Worm (Caenorhabditis elegans) whole organism, L3 larva: ENCODE results near the gene F49C12.2.

Experiments used
- egl-27 ChIP-seq: sonication (generic microtip); optimal IDR thresholded peaks from 4 replicates; lab custom pipeline; 2017; ENCODE audit warnings: missing biosample characterization, missing genetic modification reagents, missing genetic modification characterization
- nhr-237 ChIP-seq: fragments of 150-350 bp; optimal IDR thresholded peaks from 2 replicates; lab custom pipeline; 2014; ENCODE audit warnings: missing biosample characterization, missing genetic modification characterization
- snpc-4 ChIP-seq: fragments of 150-350 bp; optimal IDR thresholded peaks from 2 replicates; lab custom pipeline; 2014; ENCODE audit warnings: missing biosample characterization, missing genetic modification characterization
- unc-39 ChIP-seq: sonication (generic microtip); optimal IDR thresholded peaks from 4 replicates; lab custom pipeline; 2017; ENCODE audit warnings: missing biosample characterization, missing genetic modification characterization

DNA sequence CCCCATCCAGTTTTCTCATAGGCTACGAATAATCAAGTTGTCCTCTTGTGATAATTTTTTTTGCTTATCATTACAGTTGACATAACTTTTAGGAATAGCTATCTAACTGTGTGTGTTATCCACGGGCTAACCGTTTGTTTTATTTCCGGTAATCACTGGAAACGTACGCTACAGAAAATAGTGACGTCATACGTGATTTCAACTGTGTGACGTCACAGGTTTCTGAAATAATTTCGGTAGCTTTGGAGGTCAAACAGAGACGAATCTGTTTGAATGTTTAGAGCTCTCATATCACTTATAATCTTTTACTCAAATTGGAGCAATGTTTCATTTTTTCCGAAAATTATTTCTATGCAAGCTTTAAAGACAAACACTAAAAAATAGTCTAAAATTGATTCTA, 42.2 kb downstream of the F49C12.2 start:
- TF ChIP-seq egl-27 = no peak
- no peak for TF ChIP-seq unc-39 (tag; lab: Kevin White, UChicago)
- TF ChIP-seq nhr-237 = no peak
- TF ChIP-seq snpc-4 = no peak
